Fruit fly (Drosophila melanogaster) Kc167 (cell line): ENCODE data around the gene THG.

Experiments used
- Myc ChIP-seq: fragments of >200 bp; optimal IDR thresholded peaks from 2 replicates; lab custom pipeline; 2017; ENCODE audit warnings: missing external identifiers
- Sin3A ChIP-seq: fragments of >200 bp; optimal IDR thresholded peaks from 2 replicates; lab custom pipeline; 2018; ENCODE audit warnings: missing external identifiers
- h ChIP-seq: fragments of >200 bp; optimal IDR thresholded peaks from 3 replicates; lab custom pipeline; 2018; ENCODE audit warnings: missing external identifiers
- insv ChIP-seq: fragments of >200 bp; optimal IDR thresholded peaks from 3 replicates; lab custom pipeline; 2018; ENCODE audit warnings: missing external identifiers
- psq ChIP-seq: fragments of >200 bp; optimal IDR thresholded peaks from 2 replicates; lab custom pipeline; 2017; ENCODE audit warnings: missing external identifiers
- ttk ChIP-seq: sonication (Bioruptor generic); optimal IDR thresholded peaks from 2 replicates; lab custom pipeline; 2017; ENCODE audit warnings: missing external identifiers

- TF ChIP-seq insv (no peak), ttk (no peak), psq (lab: Kevin White, UChicago) (no peak), Sin3A (lab: Kevin White, UChicago) (no peak), Myc (lab: Kevin White, UChicago) (no peak), h (no peak)
These were observed 29.1 kb upstream of the THG start, which contains the start of gene CIAPIN1 for dm6 chr2L:15038339-15039308.
